Worm (Caenorhabditis elegans): ENCODE results near the gene F55B12.10.

Gene F55B12.10

DNA sequence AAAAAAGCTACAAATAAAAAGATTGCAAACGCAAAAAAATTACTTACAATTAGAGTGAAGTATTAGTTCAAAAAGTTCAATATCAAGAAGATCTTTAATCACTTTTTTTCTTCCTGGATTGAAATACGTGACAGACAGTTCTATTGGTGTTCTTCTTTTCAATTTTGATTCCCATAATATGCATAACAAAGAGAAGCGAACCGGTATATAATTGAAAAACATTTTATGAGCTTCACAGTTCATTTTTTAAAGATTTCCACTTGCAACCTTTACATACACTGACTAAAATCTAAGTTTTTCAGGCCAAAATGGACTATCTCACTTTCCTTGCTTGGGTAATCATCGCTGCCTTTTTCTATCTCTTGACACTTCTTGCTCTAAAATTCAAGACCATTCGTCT, 37.0 kb downstream of the F55B12.10 start, which contains the start of gene T22G5.1:
T22G5.1 (plus strand) TSS at position 301 of the 400 bp plus-strand sequence.
- no peak for TF ChIP-seq ham-2 (GFP tag; optimal IDR thresholded peaks at IDR 0.05)
- TF ChIP-seq ceh-39 (tag; optimal IDR thresholded peaks at IDR 0.05), result no peak

DNA sequence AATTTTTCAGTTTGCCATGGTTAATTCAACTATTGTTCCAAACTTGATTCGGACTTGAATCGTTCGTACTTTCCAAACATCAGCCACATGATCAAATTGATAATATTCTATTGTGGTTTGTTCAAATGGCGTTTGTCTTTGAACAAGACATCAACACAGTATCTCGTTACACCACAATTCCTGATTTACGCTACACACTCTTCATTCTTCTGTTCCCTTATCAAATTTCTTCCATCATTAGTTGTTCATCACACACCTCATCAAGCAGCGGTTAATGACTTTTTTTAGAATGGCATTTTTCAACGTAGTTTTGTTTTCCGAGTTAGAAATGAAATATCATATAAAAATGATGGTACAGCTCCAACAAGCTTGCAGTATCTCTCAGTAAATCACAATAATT, 38.7 kb downstream of the F55B12.10 start:
- TF ChIP-seq mab-5 (tag; optimal IDR thresholded peaks at IDR 0.05) (no peak), unc-62 (GFP tag; optimal IDR thresholded peaks at IDR 0.05) (no peak), nhr-28 (tag; optimal IDR thresholded peaks at IDR 0.05) (no peak), ceh-43 (GFP tag; optimal IDR thresholded peaks at IDR 0.05) (no peak), sptf-1 (tag; optimal IDR thresholded peaks at IDR 0.05) (no peak), lin-13 (tag; optimal IDR thresholded peaks at IDR 0.05) (no peak), ceh-39 (tag; optimal IDR thresholded peaks at IDR 0.05) (no peak), mep-1 (tag; optimal IDR thresholded peaks at IDR 0.05) (no peak), bed-3 (GFP tag; optimal IDR thresholded peaks at IDR 0.05) (no peak), pha-4 (tag; optimal IDR thresholded peaks at IDR 0.05) (no peak), snpc-4 (tag; optimal IDR thresholded peaks at IDR 0.05) (no peak), ceh-83 (GFP tag; optimal IDR thresholded peaks at IDR 0.05) (no peak)

DNA sequence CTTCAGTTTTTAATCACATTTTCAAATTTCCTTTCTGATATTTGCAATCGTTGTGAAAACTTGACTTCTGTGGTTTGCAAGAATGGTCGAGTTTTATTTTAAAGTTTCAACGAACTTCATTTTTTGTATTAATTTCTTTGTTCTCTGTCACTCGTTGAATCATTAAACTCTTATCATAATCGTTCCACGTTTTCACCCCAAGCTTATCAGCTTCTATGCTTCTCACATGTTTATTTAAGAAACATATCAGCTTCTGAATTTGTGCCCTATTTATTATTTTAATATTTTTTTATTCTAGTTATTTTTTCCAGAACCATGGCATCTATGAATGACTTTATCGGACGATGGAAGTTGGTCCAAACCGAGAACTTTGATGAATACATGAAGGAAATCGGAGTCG, 39.7 kb downstream of the F55B12.10 start, which contains the start of gene lbp-7:
lbp-7 (plus strand) TSS at position 312 of the 400 bp plus-strand sequence.
- no peak for TF ChIP-seq elt-1 (tag; optimal IDR thresholded peaks at IDR 0.05; ENCODE audit: borderline replicate concordance, insufficient read depth)
- no peak for TF ChIP-seq M03D4.4 (tag; optimal IDR thresholded peaks at IDR 0.05)
- TF ChIP-seq ceh-39 (tag; optimal IDR thresholded peaks at IDR 0.05), result no peak
- TF ChIP-seq drap-1 (GFP tag; optimal IDR thresholded peaks at IDR 0.05), result no peak
- no peak for TF ChIP-seq unc-120 (tag; optimal IDR thresholded peaks at IDR 0.05; ENCODE audit: poor library complexity, severe bottlenecking)
- no peak for TF ChIP-seq nhr-237 (tag; optimal IDR thresholded peaks at IDR 0.05)
- no peak for TF ChIP-seq lsy-2 (tag; optimal IDR thresholded peaks at IDR 0.05)
- no peak for TF ChIP-seq lin-13 (tag; optimal IDR thresholded peaks at IDR 0.05)
- no peak for TF ChIP-seq nhr-2 (tag; optimal IDR thresholded peaks at IDR 0.05)

DNA sequence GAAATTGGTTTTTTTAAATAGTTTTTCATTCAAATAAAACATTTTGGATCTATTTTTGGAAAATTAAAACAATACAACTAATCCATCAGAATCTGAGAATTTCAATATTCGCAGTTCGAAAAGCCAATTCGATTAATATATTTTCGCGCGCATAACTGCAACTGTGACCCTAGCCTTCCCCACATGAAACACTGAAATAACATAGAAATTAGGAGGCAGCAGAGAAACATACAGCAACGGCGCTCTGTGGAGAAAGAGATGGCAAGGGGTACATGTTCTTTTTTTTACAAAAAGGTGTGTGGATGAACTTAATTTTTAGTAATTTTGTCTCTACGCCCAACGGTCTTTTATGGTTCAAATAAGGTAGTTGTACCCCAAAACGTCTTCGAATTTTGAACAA, 40.6 kb downstream of the F55B12.10 start:
- peak; percentile 3 for TF ChIP-seq hlh-1 (tag; optimal IDR thresholded peaks at IDR 0.05)
- TF ChIP-seq cnd-1 (tag; optimal IDR thresholded peaks at IDR 0.05), result no peak

DNA sequence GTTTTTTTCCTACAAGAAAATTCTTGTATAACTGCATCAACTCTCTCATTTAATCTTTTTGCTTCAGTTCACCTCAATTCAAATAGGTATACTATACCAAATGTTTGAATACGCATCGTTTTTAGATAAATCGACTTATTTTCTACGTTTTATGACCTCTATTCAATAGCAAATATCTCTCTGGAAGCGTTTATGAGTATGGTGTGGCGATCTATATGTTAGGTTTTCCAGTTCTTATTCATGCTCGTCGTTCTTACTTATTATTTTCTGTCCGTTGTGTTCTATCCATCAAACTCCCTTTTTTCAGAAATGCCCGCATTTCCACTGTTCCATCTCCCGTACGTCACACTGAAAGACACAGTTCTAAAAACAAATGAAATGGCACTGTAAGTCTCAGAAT, 41.1 kb downstream of the F55B12.10 start, which contains the start of gene T22G5.3:
T22G5.3 (plus strand) TSS at position 301 of the 400 bp plus-strand sequence.
- no peak for TF ChIP-seq mep-1 (tag; optimal IDR thresholded peaks at IDR 0.05)
- TF ChIP-seq sem-2 (GFP tag; optimal IDR thresholded peaks at IDR 0.05), result no peak
- no peak for TF ChIP-seq cnd-1 (tag; optimal IDR thresholded peaks at IDR 0.05)
- TF ChIP-seq ham-2 (GFP tag; optimal IDR thresholded peaks at IDR 0.05), result no peak
- TF ChIP-seq nhr-237 (tag; optimal IDR thresholded peaks at IDR 0.05), result no peak
- no peak for TF ChIP-seq elt-1 (tag; optimal IDR thresholded peaks at IDR 0.05; ENCODE audit: borderline replicate concordance, insufficient read depth)
- no peak for TF ChIP-seq snpc-4 (tag; optimal IDR thresholded peaks at IDR 0.05)
- no peak for TF ChIP-seq ceh-39 (tag; optimal IDR thresholded peaks at IDR 0.05)
- no peak for TF ChIP-seq nhr-76 (tag; optimal IDR thresholded peaks at IDR 0.05)
- no peak for TF ChIP-seq unc-39 (tag; optimal IDR thresholded peaks at IDR 0.05)
- no peak for TF ChIP-seq pha-4 (tag; optimal IDR thresholded peaks at IDR 0.05)
- no peak for TF ChIP-seq tbx-8 (GFP tag; optimal IDR thresholded peaks at IDR 0.05)
- no peak for TF ChIP-seq nhr-2 (tag; optimal IDR thresholded peaks at IDR 0.05)
- no peak for TF ChIP-seq ztf-11 (tag; optimal IDR thresholded peaks at IDR 0.05)

DNA sequence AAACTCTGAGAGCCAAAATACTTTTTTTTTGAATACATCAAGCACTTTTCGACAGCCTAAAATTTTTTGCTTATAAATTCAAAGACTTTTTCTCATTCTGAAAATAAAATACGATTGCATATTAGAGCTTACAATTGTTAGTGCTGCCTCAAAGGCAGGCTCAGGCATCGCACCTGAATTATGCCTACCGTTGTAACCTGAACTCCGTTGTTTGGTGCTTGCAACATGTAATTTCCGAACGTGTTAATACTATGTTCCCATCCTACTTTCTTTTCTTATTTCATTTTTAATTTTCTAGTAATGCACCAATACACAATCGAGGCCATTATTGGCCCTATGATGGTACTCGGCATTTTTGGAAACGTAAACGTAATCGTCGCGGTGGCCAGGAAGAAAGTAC, 47.8 kb downstream of the F55B12.10 start, which contains the start of gene srsx-19:
srsx-19 (plus strand) TSS at position 301 of the 400 bp plus-strand sequence.
- TF ChIP-seq mab-5 (tag; optimal IDR thresholded peaks at IDR 0.05), result no peak
- TF ChIP-seq ceh-39 (tag; optimal IDR thresholded peaks at IDR 0.05), result no peak
- no peak for TF ChIP-seq sptf-1 (tag; optimal IDR thresholded peaks at IDR 0.05)
- no peak for TF ChIP-seq ham-2 (GFP tag; optimal IDR thresholded peaks at IDR 0.05)
- no peak for TF ChIP-seq ztf-11 (tag; optimal IDR thresholded peaks at IDR 0.05)
- no peak for TF ChIP-seq nhr-12 (tag; optimal IDR thresholded peaks at IDR 0.05)
- no peak for TF ChIP-seq ces-1 (GFP tag; optimal IDR thresholded peaks at IDR 0.05)
- no peak for TF ChIP-seq snpc-4 (tag; optimal IDR thresholded peaks at IDR 0.05)
- TF ChIP-seq blmp-1 (tag; optimal IDR thresholded peaks at IDR 0.05), result no peak
- TF ChIP-seq lin-32 (GFP tag; optimal IDR thresholded peaks at IDR 0.05), result no peak
- TF ChIP-seq nhr-28 (tag; optimal IDR thresholded peaks at IDR 0.05), result no peak
- no peak for TF ChIP-seq bed-3 (GFP tag; optimal IDR thresholded peaks at IDR 0.05)
- no peak for TF ChIP-seq lin-13 (tag; optimal IDR thresholded peaks at IDR 0.05)
- no peak for TF ChIP-seq flh-1 (GFP tag; optimal IDR thresholded peaks at IDR 0.05)
- TF ChIP-seq nhr-2 (tag; optimal IDR thresholded peaks at IDR 0.05), result no peak
- no peak for TF ChIP-seq unc-62 (GFP tag; optimal IDR thresholded peaks at IDR 0.05)
- TF ChIP-seq pha-4 (tag; optimal IDR thresholded peaks at IDR 0.05), result no peak

All from whole organism, mixed stage, embryonic.